Fruit fly (Drosophila melanogaster): ENCODE measurements around the gene CG33080.

CG33080 gene

dm6 chrX:5764001-5764892 is 46.7 kb upstream of the CG33080 start, which contains the start of the genes MAPk-Ak2 and CG42699 (continued):
- TF ChIP-seq CG7745 (tag; optimal IDR thresholded peaks at IDR 0.05) (peak; percentile 68), Oaz (GFP tag; IDR thresholded peaks at IDR 0.05) (no peak), Bdp1 (GFP tag; optimal IDR thresholded peaks at IDR 0.05) (peak; percentile 71), CG42726 (GFP tag; IDR thresholded peaks at IDR 0.05; ENCODE audit: partially characterized antibody) (no peak), CG4282 (GFP tag; optimal IDR thresholded peaks at IDR 0.05) (peak; percentile 65), Ada2b (GFP tag; IDR thresholded peaks at IDR 0.05) (no peak), CG15696 (tag; optimal IDR thresholded peaks at IDR 0.05) (peak; percentile 89), B-H2 (GFP tag; optimal IDR thresholded peaks at IDR 0.05) (peak; percentile 87), CG12236 (GFP tag; optimal IDR thresholded peaks at IDR 0.05) (peak; percentile 75), CG1529 (GFP tag; optimal IDR thresholded peaks at IDR 0.05) (peak; percentile 82), Dll (GFP tag; IDR thresholded peaks at IDR 0.05; ENCODE audit: partially characterized antibody) (peak; percentile 62; the same call in 2 of the 4 replicates), Ptx1 (GFP tag; IDR thresholded peaks at IDR 0.05) (peak; percentile 27; the same call in 1 of the 2 replicates), trem (tag; optimal IDR thresholded peaks at IDR 0.05) (peak; percentile 68), BtbVII (GFP tag; optimal IDR thresholded peaks at IDR 0.05) (peak; percentile 83), bab2 (GFP tag; optimal IDR thresholded peaks at IDR 0.05) (peak; percentile 85), PHDP (tag; optimal IDR thresholded peaks at IDR 0.05) (peak; percentile 79), CG1603 (tag; optimal IDR thresholded peaks at IDR 0.05) (peak; percentile 65), CG16813 (GFP tag; IDR thresholded peaks at IDR 0.05; ENCODE audit: partially characterized antibody) (peak; percentile 70), CG17385 (GFP tag; optimal IDR thresholded peaks at IDR 0.05) (peak; percentile 81), Hmx (GFP tag; optimal IDR thresholded peaks at IDR 0.05) (no peak), CG11560 (tag; IDR thresholded peaks at IDR 0.05) (peak; percentile 98), CG10147 (GFP tag; optimal IDR thresholded peaks at IDR 0.05) (no peak), D19B (GFP tag; optimal IDR thresholded peaks at IDR 0.05) (peak; percentile 36), ase (GFP tag; IDR thresholded peaks at IDR 0.05) (no peak), Ets65A (GFP tag) (peak; percentile 55), NfI (GFP tag; optimal IDR thresholded peaks at IDR 0.05) (peak; percentile 76), CG11085 (GFP tag; IDR thresholded peaks at IDR 0.05) (peak; percentile 59; the same call in 1 of the 2 replicates), Blimp-1 (GFP tag; optimal IDR thresholded peaks at IDR 0.05) (peak; percentile 72), yki (optimal IDR thresholded peaks at IDR 0.05) (no peak), jing (GFP tag; optimal IDR thresholded peaks at IDR 0.05) (no peak), cas (GFP tag; IDR thresholded peaks at IDR 0.05) (no peak), CG10209 (GFP tag; optimal IDR thresholded peaks at IDR 0.05) (peak; percentile 78), twi (tag; optimal IDR thresholded peaks at IDR 0.05) (peak; percentile 15), CG4730 (GFP tag; IDR thresholded peaks at IDR 0.05) (peak; percentile 7; the same call in 1 of the 2 replicates), ab (GFP tag; optimal IDR thresholded peaks at IDR 0.05) (no peak), lola (GFP tag; optimal IDR thresholded peaks at IDR 0.05) (peak in 1 of 3 experiments; percentile 64), CG14050 (GFP tag; IDR thresholded peaks at IDR 0.05) (no peak), Tbp (GFP tag; optimal IDR thresholded peaks at IDR 0.05) (no peak), CTCF (GFP tag; optimal IDR thresholded peaks at IDR 0.05) (peak; percentile 7), sqz (GFP tag; optimal IDR thresholded peaks at IDR 0.05) (peak; percentile 95), fru (optimal IDR thresholded peaks at IDR 0.05) (no peak), ac (GFP tag; optimal IDR thresholded peaks at IDR 0.05) (peak; percentile 71), Elba2 (GFP tag; optimal IDR thresholded peaks at IDR 0.05) (no peak), NFAT (GFP tag; IDR thresholded peaks at IDR 0.05) (peak; percentile 72), odd (GFP tag; optimal IDR thresholded peaks at IDR 0.05) (peak; percentile 78), CG17568 (GFP tag; optimal IDR thresholded peaks at IDR 0.05) (peak; percentile 91), klu (GFP tag; IDR thresholded peaks at IDR 0.05) (no peak), CG4404 (GFP tag; IDR thresholded peaks at IDR 0.05) (no peak), zen2 (GFP tag; IDR thresholded peaks at IDR 0.05; ENCODE audit: partially characterized antibody) (0 out of 3 replicates have a peak, but pooled peaks have one; percentile 40), amos (GFP tag; IDR thresholded peaks at IDR 0.05; ENCODE audit: partially characterized antibody) (peak; percentile 67)

Measured in whole organism, embryonic.